Worm (Caenorhabditis elegans): ENCODE results near the gene Y48E1C.2.

DNA sequence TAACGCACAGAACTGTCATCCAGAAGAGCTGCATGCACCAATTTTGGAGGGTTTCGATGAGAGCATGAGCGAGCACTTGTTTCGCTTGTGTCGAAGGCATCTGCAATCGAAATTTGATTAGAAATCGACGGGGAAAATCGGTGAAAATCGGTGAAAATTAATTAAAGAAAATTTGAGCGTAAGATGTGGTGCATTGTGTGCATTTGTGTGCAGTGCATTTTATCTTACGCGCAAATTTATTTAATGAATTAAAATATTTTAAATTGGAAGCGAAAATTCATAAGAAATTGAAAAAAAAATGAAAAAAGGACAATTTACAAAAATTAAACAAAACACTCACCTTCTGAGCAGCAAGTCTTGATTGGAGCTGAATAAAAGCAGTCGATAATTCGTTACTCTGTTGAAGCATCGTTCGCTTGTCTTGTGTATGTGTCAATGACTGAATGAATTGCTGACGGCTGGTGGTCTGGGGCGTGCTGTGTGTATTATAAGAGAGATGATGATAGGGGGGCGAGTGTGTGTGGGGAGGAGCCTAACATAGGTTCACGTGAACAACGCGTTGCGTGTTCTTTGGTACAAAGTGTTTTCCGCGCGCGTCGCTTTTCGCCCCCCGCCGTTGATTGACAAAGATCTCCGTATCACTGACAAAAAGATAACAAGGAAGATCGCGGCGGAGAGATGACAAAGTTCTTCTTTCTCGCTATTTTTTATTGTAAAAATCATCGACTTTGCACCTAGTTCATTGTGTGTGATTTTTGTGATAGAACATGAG is 37.4 kb downstream of the Y48E1C.2 start:
- TF ChIP-seq nhr-237 (tag; optimal IDR thresholded peaks at IDR 0.05) (no peak), ceh-82 (tag; optimal IDR thresholded peaks at IDR 0.05) (peak in 2 of 3 experiments; percentile 24 to 38), Y116A8C.19 (tag; optimal IDR thresholded peaks at IDR 0.05; ENCODE audit: borderline replicate concordance) (no peak), sox-4 (tag; optimal IDR thresholded peaks at IDR 0.05) (peak; percentile 40), tlp-1 (tag; optimal IDR thresholded peaks at IDR 0.05) (no peak), mdl-1 (tag; optimal IDR thresholded peaks at IDR 0.05) (peak in 1 of 2 experiments; percentile 92), pax-3 (tag; optimal IDR thresholded peaks at IDR 0.05) (peak; percentile 5), nhr-77 (tag; optimal IDR thresholded peaks at IDR 0.05) (no peak), nhr-11 (tag; optimal IDR thresholded peaks at IDR 0.05) (peak; percentile 24), nhr-76 (tag; optimal IDR thresholded peaks at IDR 0.05) (no peak), tbx-2 (tag; optimal IDR thresholded peaks at IDR 0.05) (peak; percentile 81), unc-86 (tag; optimal IDR thresholded peaks at IDR 0.05) (no peak)

Measured in whole organism, L1 larva.